Fruit fly (Drosophila melanogaster) whole organism, pupa: ENCODE measurements around the gene CG45011.

Experiments
- CG10348 ChIP-seq: fragments of 200-800 bp; sonication (Bioruptor generic); IDR thresholded peaks from 2 replicates; pipeline ENCODE4 v1.3.6; 2022; ENCODE audit warnings: missing biosample characterization, missing genetic modification characterization
- CG13204 ChIP-seq: fragments of 200-800 bp; sonication (Bioruptor generic); optimal IDR thresholded peaks from 2 replicates; lab custom pipeline; 2018; ENCODE audit warnings: missing biosample characterization, mild to moderate bottlenecking, missing genetic modification characterization, moderate library complexity
- CG17806 ChIP-seq: fragments of 200-800 bp; sonication (Bioruptor generic); optimal IDR thresholded peaks from 2 replicates; lab custom pipeline; 2018; ENCODE audit warnings: missing biosample characterization, mild to moderate bottlenecking, missing genetic modification characterization, moderate library complexity
- CG32121 ChIP-seq: fragments of 200-800 bp; sonication (Bioruptor generic); IDR thresholded peaks from 2 replicates; pipeline ENCODE4 v1.3.6; 2022; ENCODE audit warnings: missing biosample characterization, missing genetic modification characterization
- CG8301 ChIP-seq: fragments of 200-800 bp; sonication (Bioruptor generic); optimal IDR thresholded peaks from 2 replicates; lab custom pipeline; 2018; ENCODE audit warnings: missing biosample characterization, mild to moderate bottlenecking, missing genetic modification characterization
- D1 ChIP-seq: fragments of 200-800 bp; sonication (Bioruptor generic); optimal IDR thresholded peaks from 2 replicates; lab custom pipeline; 2018; ENCODE audit warnings: missing biosample characterization, mild to moderate bottlenecking, missing genetic modification characterization, moderate library complexity
- EcR ChIP-seq: fragments of 200-800 bp; sonication (Bioruptor generic); optimal IDR thresholded peaks from 3 replicates; lab custom pipeline; 2019; ENCODE audit warnings: missing biosample characterization, missing genetic modification characterization, mild to moderate bottlenecking, moderate library complexity, missing genetic modification reagents
- Ets98B ChIP-seq: fragments of 200-800 bp; sonication (Bioruptor generic); IDR thresholded peaks from 2 replicates; pipeline ENCODE4 v1.3.6; 2022; ENCODE audit warnings: missing biosample characterization, missing genetic modification characterization
- Pif1A ChIP-seq: fragments of 200-800 bp; sonication (Bioruptor generic); optimal IDR thresholded peaks from 3 replicates; lab custom pipeline; 2016; ENCODE audit warnings: missing biosample characterization, missing genetic modification characterization
- Pif1B ChIP-seq: fragments of 200-800 bp; sonication (Bioruptor generic); optimal IDR thresholded peaks from 3 replicates; lab custom pipeline; 2016; ENCODE audit warnings: missing biosample characterization, missing genetic modification characterization
- fd96Ca ChIP-seq: fragments of 200-800 bp; sonication (Bioruptor generic); IDR thresholded peaks from 3 replicates; pipeline ENCODE4 v1.3.6; 2022; ENCODE audit warnings: missing biosample characterization, missing genetic modification characterization

- TF ChIP-seq CG32121 (GFP tag; lab: Robert Waterston, UW), result no peak
- TF ChIP-seq Pif1A (GFP tag; lab: Kevin White, UChicago), result no peak
- no peak for TF ChIP-seq CG13204 (GFP tag; lab: Kevin White, UChicago)
- TF ChIP-seq CG8301 (tag; lab: Kevin White, UChicago), result no peak
- no peak for TF ChIP-seq Ets98B (GFP tag; lab: Robert Waterston, UW)
- TF ChIP-seq D1 (tag; lab: Kevin White, UChicago), result no peak
- TF ChIP-seq EcR (GFP tag; lab: Kevin White, UChicago), result no peak
- TF ChIP-seq CG17806 (tag; lab: Kevin White, UChicago), result no peak
- no peak for TF ChIP-seq Pif1B (GFP tag; lab: Kevin White, UChicago)
- no peak for TF ChIP-seq fd96Ca (GFP tag; lab: Robert Waterston, UW)
- TF ChIP-seq CG10348, result no peak
These were observed 15.8 kb downstream of the CG45011 start, which contains the start of gene Mal-B2 for dm6 chr2L:11849658-11850057.
